Worm (Caenorhabditis elegans) whole organism, L4 larva: ENCODE data around the gene acn-1.

Experiments used
- D1046.2 ChIP-seq: fragments of 200-800 bp; sonication (Bioruptor generic); IDR thresholded peaks from 2 replicates; pipeline ENCODE4 v1.3.6; 2022; ENCODE audit warnings: missing genetic modification characterization, missing compliant biosample characterization
- F10B5.3 ChIP-seq: sonication (generic microtip); optimal IDR thresholded peaks from 2 replicates; lab custom pipeline; 2016; ENCODE audit warnings: mild to moderate bottlenecking, missing genetic modification characterization, missing compliant biosample characterization
- F26F4.8 ChIP-seq: fragments of 200-800 bp; sonication (Bioruptor generic); conservative IDR thresholded peaks from 2 replicates; pipeline ENCODE4 v1.3.6; 2022; ENCODE audit warnings: missing genetic modification characterization, missing compliant biosample characterization
- F37D6.2 ChIP-seq: sonication (generic microtip); optimal IDR thresholded peaks from 2 replicates; lab custom pipeline; 2016; ENCODE audit warnings: mild to moderate bottlenecking, missing genetic modification characterization, missing compliant biosample characterization
- R02D3.7 ChIP-seq: fragments of 150-350 bp; sonication (generic microtip); optimal IDR thresholded peaks from 3 replicates; lab custom pipeline; 2014; ENCODE audit warnings: missing biosample characterization, missing genetic modification characterization
- T20F7.1 ChIP-seq: fragments of 200-800 bp; sonication (Bioruptor generic); optimal IDR thresholded peaks from 2 replicates; lab custom pipeline; 2018; ENCODE audit warnings: mild to moderate bottlenecking, missing genetic modification characterization, missing compliant biosample characterization
- Y105C5A.15 ChIP-seq: fragments of 200-800 bp; sonication (Bioruptor generic); IDR thresholded peaks from 2 replicates; pipeline ENCODE4 v1.3.6; 2022; ENCODE audit warnings: missing genetic modification characterization, missing compliant biosample characterization
- Y75B8A.6 ChIP-seq: fragments of 200-800 bp; sonication (Bioruptor generic); IDR thresholded peaks from 2 replicates; pipeline ENCODE4 v1.3.6; 2022; ENCODE audit warnings: missing genetic modification reagents, missing genetic modification characterization, missing compliant biosample characterization
- aly-2 ChIP-seq: sonication (generic microtip); optimal IDR thresholded peaks from 2 replicates; lab custom pipeline; 2018; ENCODE audit warnings: missing biosample characterization, missing genetic modification characterization
- arid-1 ChIP-seq: fragments of 200-800 bp; sonication (Bioruptor generic); conservative IDR thresholded peaks from 2 replicates; pipeline ENCODE4 v1.3.6; 2022; ENCODE audit warnings: missing genetic modification reagents, missing genetic modification characterization, missing compliant biosample characterization
- ceh-20 ChIP-seq: fragments of 200-800 bp; sonication (Bioruptor generic); IDR thresholded peaks from 2 replicates; pipeline ENCODE4 v1.3.6; 2022; ENCODE audit warnings: missing genetic modification reagents, missing genetic modification characterization, missing compliant biosample characterization
- ceh-28 ChIP-seq: fragments of 150-350 bp; optimal IDR thresholded peaks from 2 replicates; lab custom pipeline; 2014; ENCODE audit warnings: missing biosample characterization, missing genetic modification reagents, missing genetic modification characterization
- ceh-32 ChIP-seq: sonication (generic microtip); optimal IDR thresholded peaks from 2 replicates; lab custom pipeline; 2016; ENCODE audit warnings: mild to moderate bottlenecking, missing genetic modification characterization, missing compliant biosample characterization; ENCODE audit not compliant: poor library complexity
- ceh-44 ChIP-seq: fragments of 200-800 bp; sonication (Bioruptor generic); IDR thresholded peaks from 2 replicates; pipeline ENCODE4 v1.3.6; 2022; ENCODE audit warnings: missing genetic modification reagents, missing genetic modification characterization, missing compliant biosample characterization
- ceh-62 ChIP-seq: sonication (generic microtip); optimal IDR thresholded peaks from 2 replicates; lab custom pipeline; 2017; ENCODE audit warnings: missing biosample characterization, missing genetic modification characterization
- ceh-82 ChIP-seq: sonication (generic microtip); optimal IDR thresholded peaks from 2 replicates; lab custom pipeline; 2017; ENCODE audit warnings: missing biosample characterization, missing genetic modification characterization
- cey-2 ChIP-seq: sonication (generic microtip); optimal IDR thresholded peaks from 3 replicates; lab custom pipeline; 2017; ENCODE audit warnings: missing genetic modification characterization, mild to moderate bottlenecking, missing compliant biosample characterization, antibody characterized with exemption, borderline replicate concordance; ENCODE audit not compliant: insufficient read depth
- daf-16 ChIP-seq, 3 experiments: sonication (generic microtip); optimal IDR thresholded peaks; 2 replicates each; lab custom pipeline; 2016 to 2017; ENCODE audit warnings: missing genetic modification characterization in 3 of 3, missing genetic modification reagents in 3 of 3, mild to moderate bottlenecking in 2 of 3, missing compliant biosample characterization in 2 of 3, missing biosample characterization in 1 of 3, moderate library complexity in 1 of 3
- daf-19 ChIP-seq: fragments of 200-800 bp; sonication (Bioruptor generic); conservative IDR thresholded peaks from 2 replicates; pipeline ENCODE4 v1.3.6; 2022; ENCODE audit warnings: missing genetic modification characterization, missing compliant biosample characterization
- dmd-8 ChIP-seq: fragments of 200-800 bp; sonication (Bioruptor generic); IDR thresholded peaks from 2 replicates; pipeline ENCODE4 v1.3.6; 2022; ENCODE audit warnings: missing genetic modification characterization, missing compliant biosample characterization
- dpl-1 ChIP-seq: fragments of 150-350 bp; optimal IDR thresholded peaks from 2 replicates; lab custom pipeline; 2014; ENCODE audit warnings: missing biosample characterization, missing genetic modification reagents, missing genetic modification characterization
- duxl-1 ChIP-seq: sonication (generic microtip); optimal IDR thresholded peaks from 2 replicates; lab custom pipeline; 2016; ENCODE audit warnings: mild to moderate bottlenecking, missing genetic modification characterization, moderate library complexity, missing compliant biosample characterization; ENCODE audit not compliant: poor library complexity
- egl-27 ChIP-seq: sonication (generic microtip); optimal IDR thresholded peaks from 3 replicates; lab custom pipeline; 2017; ENCODE audit warnings: missing biosample characterization, missing genetic modification reagents, missing genetic modification characterization
- hmg-1.1 ChIP-seq: fragments of 200-800 bp; sonication (Bioruptor generic); IDR thresholded peaks from 2 replicates; pipeline ENCODE4 v1.3.6; 2022; ENCODE audit warnings: missing genetic modification reagents, missing genetic modification characterization, missing compliant biosample characterization
- lin-13 ChIP-seq: fragments of 150-350 bp; optimal IDR thresholded peaks from 2 replicates; lab custom pipeline; 2014; ENCODE audit warnings: missing biosample characterization, missing genetic modification reagents, missing genetic modification characterization
- lin-15B ChIP-seq: fragments of 150-350 bp; sonication (generic microtip); optimal IDR thresholded peaks from 3 replicates; lab custom pipeline; 2014; ENCODE audit warnings: missing biosample characterization, missing genetic modification characterization
- lin-29 ChIP-seq: fragments of 200-800 bp; sonication (Bioruptor generic); IDR thresholded peaks from 2 replicates; pipeline ENCODE4 v1.3.6; 2022; ENCODE audit warnings: missing genetic modification reagents, missing genetic modification characterization, missing compliant biosample characterization
- lin-38 ChIP-seq: fragments of 200-800 bp; sonication (Bioruptor generic); IDR thresholded peaks from 2 replicates; pipeline ENCODE4 v1.3.6; 2022; ENCODE audit warnings: missing genetic modification reagents, missing genetic modification characterization, missing compliant biosample characterization
- lir-3 ChIP-seq: sonication (generic microtip); optimal IDR thresholded peaks from 2 replicates; lab custom pipeline; 2016; ENCODE audit warnings: mild to moderate bottlenecking, missing genetic modification characterization, missing compliant biosample characterization
- mdl-1 ChIP-seq, 2 experiments: fragments of 150-350 bp in 1 of 2; sonication (generic microtip) in 1 of 2; optimal IDR thresholded peaks; 2 replicates each; lab custom pipeline; 2014 to 2017; ENCODE audit warnings: missing biosample characterization in 2 of 2, missing genetic modification characterization in 2 of 2
- mdt-29 ChIP-seq: fragments of 200-800 bp; sonication (Bioruptor generic); IDR thresholded peaks from 2 replicates; pipeline ENCODE4 v1.3.6; 2022; ENCODE audit warnings: missing genetic modification reagents, missing genetic modification characterization, missing compliant biosample characterization
- mes-2 ChIP-seq: sonication (generic microtip); optimal IDR thresholded peaks from 2 replicates; lab custom pipeline; 2016; ENCODE audit warnings: missing genotype, mild to moderate bottlenecking, missing genetic modification characterization, missing compliant biosample characterization; ENCODE audit not compliant: poor library complexity, severe bottlenecking
- mxl-2 ChIP-seq: fragments of 200-800 bp; sonication (Bioruptor generic); conservative IDR thresholded peaks from 2 replicates; pipeline ENCODE4 v1.3.6; 2022; ENCODE audit warnings: missing genetic modification reagents, missing genetic modification characterization, missing compliant biosample characterization
- nhr-10 ChIP-seq: fragments of 150-350 bp; optimal IDR thresholded peaks from 2 replicates; lab custom pipeline; 2014; ENCODE audit warnings: missing biosample characterization, missing genetic modification characterization
- nhr-102 ChIP-seq: sonication (generic microtip); optimal IDR thresholded peaks from 2 replicates; lab custom pipeline; 2016; ENCODE audit warnings: mild to moderate bottlenecking, missing genetic modification characterization, moderate library complexity, missing compliant biosample characterization
- nhr-111 ChIP-seq: fragments of 200-800 bp; sonication (Bioruptor generic); optimal IDR thresholded peaks from 2 replicates; lab custom pipeline; 2018; ENCODE audit warnings: mild to moderate bottlenecking, missing genetic modification characterization, missing compliant biosample characterization
- nhr-25 ChIP-seq: sonication (generic microtip); optimal IDR thresholded peaks from 2 replicates; lab custom pipeline; 2017; ENCODE audit warnings: missing genetic modification characterization, mild to moderate bottlenecking, missing compliant biosample characterization, antibody characterized with exemption, moderate library complexity, borderline replicate concordance; ENCODE audit not compliant: insufficient read depth
- nhr-28 ChIP-seq: fragments of 150-350 bp; optimal IDR thresholded peaks from 2 replicates; lab custom pipeline; 2014; ENCODE audit warnings: missing biosample characterization, missing genetic modification characterization
- nhr-41 ChIP-seq: fragments of 200-800 bp; sonication (Bioruptor generic); IDR thresholded peaks from 2 replicates; pipeline ENCODE4 v1.3.6; 2022; ENCODE audit warnings: missing genetic modification reagents, missing genetic modification characterization, missing compliant biosample characterization
- nhr-48 ChIP-seq: sonication (generic microtip); optimal IDR thresholded peaks from 2 replicates; lab custom pipeline; 2016; ENCODE audit warnings: mild to moderate bottlenecking, missing genetic modification characterization, missing compliant biosample characterization
- nhr-77 ChIP-seq: fragments of 150-350 bp; optimal IDR thresholded peaks from 2 replicates; lab custom pipeline; 2014; ENCODE audit warnings: missing biosample characterization, missing genetic modification characterization
- sdz-12 ChIP-seq: fragments of 200-800 bp; sonication (Bioruptor generic); optimal IDR thresholded peaks from 2 replicates; lab custom pipeline; 2018; ENCODE audit warnings: mild to moderate bottlenecking, missing genetic modification characterization, missing compliant biosample characterization
- skn-1 ChIP-seq: fragments of 150-350 bp; optimal IDR thresholded peaks from 2 replicates; lab custom pipeline; 2014; ENCODE audit warnings: missing biosample characterization, missing genetic modification characterization
- snpc-1.2 ChIP-seq: fragments of 200-800 bp; sonication (Bioruptor generic); IDR thresholded peaks from 2 replicates; pipeline ENCODE4 v1.3.6; 2022; ENCODE audit warnings: missing genetic modification reagents, missing genetic modification characterization, missing compliant biosample characterization
- spr-1 ChIP-seq: sonication (generic microtip); optimal IDR thresholded peaks from 2 replicates; lab custom pipeline; 2016; ENCODE audit warnings: mild to moderate bottlenecking, missing genetic modification characterization, missing compliant biosample characterization
- tag-97 ChIP-seq: fragments of 200-800 bp; sonication (Bioruptor generic); IDR thresholded peaks from 2 replicates; pipeline ENCODE4 v1.3.6; 2022; ENCODE audit warnings: missing genetic modification characterization, missing compliant biosample characterization
- unc-130 ChIP-seq: sonication (generic microtip); optimal IDR thresholded peaks from 2 replicates; lab custom pipeline; 2016; ENCODE audit warnings: missing genetic modification reagents, missing genetic modification characterization, missing compliant biosample characterization
- zfp-3 ChIP-seq: fragments of 200-800 bp; sonication (Bioruptor generic); conservative IDR thresholded peaks from 2 replicates; pipeline ENCODE4 v1.3.6; 2022; ENCODE audit warnings: missing genetic modification reagents, missing genetic modification characterization, missing compliant biosample characterization
- zip-2 ChIP-seq: fragments of 150-350 bp; optimal IDR thresholded peaks from 2 replicates; lab custom pipeline; 2014; ENCODE audit warnings: missing biosample characterization, missing genetic modification characterization
- ztf-11 ChIP-seq: fragments of 150-350 bp; optimal IDR thresholded peaks from 2 replicates; lab custom pipeline; 2014; ENCODE audit warnings: missing biosample characterization, missing genetic modification characterization

Gene acn-1

DNA sequence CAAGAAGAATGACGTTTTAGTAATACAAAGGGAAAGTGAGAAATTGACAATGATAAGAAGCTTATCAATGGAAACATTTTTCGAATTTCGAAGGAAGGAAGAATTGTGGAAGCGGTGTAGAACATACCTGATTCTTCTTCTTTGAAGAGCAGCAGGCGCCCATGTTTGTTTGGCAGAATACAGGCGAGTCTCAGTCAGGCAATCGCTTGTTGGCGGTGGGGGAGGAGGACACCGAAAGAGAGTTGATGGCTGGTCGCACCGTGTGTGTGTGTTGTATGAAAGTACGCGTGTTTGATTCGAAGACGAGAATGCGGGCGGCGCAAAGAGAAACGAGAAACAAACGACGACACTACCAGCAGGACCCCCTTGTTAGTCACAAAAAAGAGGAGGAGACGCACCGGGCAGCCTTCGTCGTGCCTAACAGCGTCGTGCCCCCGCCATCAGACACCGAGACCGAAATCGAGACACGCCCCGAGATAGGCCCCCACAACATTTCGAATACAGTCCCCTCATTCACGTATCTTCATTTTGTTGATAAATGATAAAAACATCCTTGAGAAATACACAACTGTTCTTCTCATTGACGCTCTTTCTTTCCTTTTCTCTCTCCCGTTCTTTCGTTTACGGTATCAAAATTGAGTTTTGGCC lies 19.0 kb downstream of the acn-1 start, which contains the start of gene cal-5:
Gene cal-5 (minus strand): TSS at position 266 of the 648 bp plus-strand sequence.
- TF ChIP-seq lin-38 = no peak
- no peak for TF ChIP-seq F10B5.3 (tag; lab: Kevin White, UChicago)
- no peak for TF ChIP-seq ceh-20 (GFP tag; lab: Robert Waterston, UW)
- no peak for TF ChIP-seq zfp-3 (GFP tag; lab: Robert Waterston, UW)
- no peak for TF ChIP-seq spr-1
- TF ChIP-seq mdt-29 (GFP tag; lab: Robert Waterston, UW) = no peak
- no peak for TF ChIP-seq F26F4.8 (GFP tag; lab: Robert Waterston, UW)
- TF ChIP-seq ceh-28 (tag; lab: Kevin White, UChicago) = no peak
- TF ChIP-seq nhr-111 (GFP tag; lab: Kevin White, UChicago) = no peak
- TF ChIP-seq nhr-41 (GFP tag; lab: Robert Waterston, UW) = no peak
- TF ChIP-seq aly-2 = no peak
- no peak for TF ChIP-seq cey-2 (tag; lab: Kevin White, UChicago)
- peak; percentile 39 for TF ChIP-seq duxl-1 (tag; lab: Kevin White, UChicago)
- TF ChIP-seq nhr-48 (tag; lab: Kevin White, UChicago) = peak; percentile 39
- TF ChIP-seq skn-1 (tag; lab: Kevin White, UChicago) = no peak
- TF ChIP-seq daf-16 (GFP tag; optimal IDR thresholded peaks at IDR 0.05; lab: Kevin White, UChicago) = no peak
- peak; percentile 64 for TF ChIP-seq daf-16 (tag; optimal IDR thresholded peaks at IDR 0.05; lab: Kevin White, UChicago)
- TF ChIP-seq snpc-1.2 (GFP tag; lab: Robert Waterston, UW) = no peak
- peak; percentile 25 to 59 for TF ChIP-seq mdl-1 (tag; optimal IDR thresholded peaks at IDR 0.05; lab: Kevin White, UChicago)
- TF ChIP-seq nhr-10 (tag; lab: Kevin White, UChicago) = no peak
- TF ChIP-seq zip-2 (tag; lab: Kevin White, UChicago) = no peak
- TF ChIP-seq F37D6.2 = no peak
- TF ChIP-seq ztf-11 (tag; lab: Kevin White, UChicago) = no peak
- TF ChIP-seq R02D3.7 (tag; lab: Kevin White, UChicago) = no peak
- TF ChIP-seq Y75B8A.6 (GFP tag; lab: Robert Waterston, UW) = no peak
- peak; percentile 4 for TF ChIP-seq dpl-1
- no peak for TF ChIP-seq unc-130 (GFP tag; lab: Kevin White, UChicago)
- no peak for TF ChIP-seq ceh-62 (tag; lab: Kevin White, UChicago)
- no peak for TF ChIP-seq ceh-82
- no peak for TF ChIP-seq ceh-44 (GFP tag; lab: Robert Waterston, UW)
- peak; percentile 24; the same call in 1 of the 2 replicates for TF ChIP-seq hmg-1.1 (GFP tag; lab: Robert Waterston, UW)
- TF ChIP-seq sdz-12 (GFP tag; lab: Kevin White, UChicago) = no peak
- TF ChIP-seq egl-27 (tag; lab: Kevin White, UChicago) = no peak
- TF ChIP-seq ceh-32 (tag; lab: Kevin White, UChicago) = no peak
- no peak for TF ChIP-seq dmd-8 (GFP tag; lab: Robert Waterston, UW)
- no peak for TF ChIP-seq nhr-25 (tag; lab: Kevin White, UChicago)
- TF ChIP-seq lin-15B (tag; lab: Kevin White, UChicago) = no peak
- no peak for TF ChIP-seq D1046.2 (GFP tag; lab: Robert Waterston, UW)
- no peak for TF ChIP-seq lin-29 (GFP tag; lab: Robert Waterston, UW)
- TF ChIP-seq lin-13 (GFP tag; lab: Kevin White, UChicago) = no peak
- no peak for TF ChIP-seq mxl-2
- no peak for TF ChIP-seq tag-97 (GFP tag; lab: Robert Waterston, UW)
- no peak for TF ChIP-seq lir-3 (tag; lab: Kevin White, UChicago)
- peak; percentile 24 for TF ChIP-seq nhr-77 (tag; lab: Kevin White, UChicago)
- peak; percentile 9 for TF ChIP-seq nhr-28 (tag; lab: Kevin White, UChicago)
- TF ChIP-seq T20F7.1 (GFP tag; lab: Kevin White, UChicago) = no peak
- TF ChIP-seq mes-2 (tag; lab: Kevin White, UChicago) = peak; percentile 16
- TF ChIP-seq nhr-102 (tag; lab: Kevin White, UChicago) = no peak
- TF ChIP-seq daf-19 (GFP tag; lab: Robert Waterston, UW) = no peak
- TF ChIP-seq Y105C5A.15 (GFP tag; lab: Robert Waterston, UW) = no peak
- no peak for TF ChIP-seq arid-1 (GFP tag; lab: Robert Waterston, UW)
